Worm (Caenorhabditis elegans) whole organism, mixed stage, embryonic: ENCODE results near the gene uba-1.

ENCODE experiments used
- ceh-83 ChIP-seq: fragments of 200-800 bp; sonication (Bioruptor generic); optimal IDR thresholded peaks from 2 replicates; lab custom pipeline; 2018; ENCODE audit warnings: mild to moderate bottlenecking, missing genetic modification characterization, missing compliant biosample characterization
- lsy-2 ChIP-seq: fragments of 150-350 bp; optimal IDR thresholded peaks from 2 replicates; lab custom pipeline; 2014; ENCODE audit warnings: missing biosample characterization, missing genetic modification characterization
- nhr-2 ChIP-seq: fragments of 150-350 bp; optimal IDR thresholded peaks from 2 replicates; lab custom pipeline; 2014; ENCODE audit warnings: missing biosample characterization, missing genetic modification characterization
- snpc-4 ChIP-seq: fragments of 150-350 bp; optimal IDR thresholded peaks from 2 replicates; lab custom pipeline; 2014; ENCODE audit warnings: missing biosample characterization, missing genetic modification characterization
- ztf-11 ChIP-seq: fragments of 150-350 bp; optimal IDR thresholded peaks from 2 replicates; lab custom pipeline; 2014; ENCODE audit warnings: missing biosample characterization, missing genetic modification characterization

ce11 chrIV:9974392-9974791 lies 20.4 kb downstream of the uba-1 start, which contains the start of gene C47E12.9:
- TF ChIP-seq snpc-4 (tag; lab: Kevin White, UChicago) (no peak), lsy-2 (tag; lab: Kevin White, UChicago) (no peak), nhr-2 (tag; lab: Kevin White, UChicago) (no peak), ztf-11 (no peak), ceh-83 (GFP tag; lab: Kevin White, UChicago) (no peak)
